Worm (Caenorhabditis elegans): Measurements from ENCODE around the gene Y1A5A.1.

ce11 chrIII:4030839-4031238 is 44.4 kb upstream of the Y1A5A.1 start:
- TF ChIP-seq ceh-82 (tag; optimal IDR thresholded peaks at IDR 0.05) (no peak), pqm-1 (tag; optimal IDR thresholded peaks at IDR 0.05) (no peak)
